Worm (Caenorhabditis elegans) whole organism, early embryonic: Measurements from ENCODE around the gene snr-5.

ENCODE experiments used
- B0310.2 ChIP-seq: sonication (generic microtip); optimal IDR thresholded peaks from 2 replicates; lab custom pipeline; 2016; ENCODE audit warnings: mild to moderate bottlenecking, missing genetic modification characterization, missing compliant biosample characterization
- F13C5.2 ChIP-seq: sonication (generic microtip); optimal IDR thresholded peaks from 2 replicates; lab custom pipeline; 2017; ENCODE audit warnings: mild to moderate bottlenecking, missing genetic modification characterization, inconsistent platforms, missing compliant biosample characterization
- aly-1 ChIP-seq: sonication (generic microtip); optimal IDR thresholded peaks from 2 replicates; lab custom pipeline; 2016; ENCODE audit warnings: missing genetic modification characterization, missing compliant biosample characterization
- ama-1 ChIP-seq: fragments of 150-350 bp; optimal IDR thresholded peaks from 2 replicates; lab custom pipeline; 2014
- ceh-13 ChIP-seq: fragments of 200-800 bp; sonication (Bioruptor generic); optimal IDR thresholded peaks from 2 replicates; lab custom pipeline; 2018; ENCODE audit warnings: mild to moderate bottlenecking, missing genetic modification characterization, missing compliant biosample characterization
- ceh-36 ChIP-seq: sonication (generic microtip); optimal IDR thresholded peaks from 2 replicates; lab custom pipeline; 2016; ENCODE audit warnings: missing genetic modification characterization, inconsistent platforms, missing compliant biosample characterization
- ets-7 ChIP-seq: sonication (generic microtip); optimal IDR thresholded peaks from 2 replicates; lab custom pipeline; 2016; ENCODE audit warnings: missing genotype, missing genetic modification characterization, missing compliant biosample characterization
- flt-1 ChIP-seq: fragments of 200-800 bp; sonication (Bioruptor generic); IDR thresholded peaks from 2 replicates; pipeline ENCODE4 v1.3.6; 2022; ENCODE audit warnings: missing genetic modification characterization, missing compliant biosample characterization
- hmbx-1 ChIP-seq: sonication (generic microtip); optimal IDR thresholded peaks from 2 replicates; lab custom pipeline; 2016; ENCODE audit warnings: mild to moderate bottlenecking, missing genetic modification characterization, missing compliant biosample characterization
- hmg-4 ChIP-seq: fragments of 200-800 bp; sonication (Bioruptor generic); optimal IDR thresholded peaks from 2 replicates; lab custom pipeline; 2018; ENCODE audit warnings: mild to moderate bottlenecking, missing genetic modification characterization, missing compliant biosample characterization
- hnd-1 ChIP-seq: sonication (generic microtip); optimal IDR thresholded peaks from 2 replicates; lab custom pipeline; 2016; ENCODE audit warnings: missing genetic modification characterization, missing compliant biosample characterization
- pes-1 ChIP-seq: fragments of 200-800 bp; sonication (Bioruptor generic); IDR thresholded peaks from 2 replicates; pipeline ENCODE4 v1.3.6; 2022; ENCODE audit warnings: missing genetic modification reagents, missing genetic modification characterization, missing compliant biosample characterization
- scrt-1 ChIP-seq: fragments of 200-800 bp; sonication (Bioruptor generic); IDR thresholded peaks from 2 replicates; pipeline ENCODE4 v1.3.6; 2022; ENCODE audit warnings: missing genetic modification characterization, missing compliant biosample characterization
- sea-1 ChIP-seq: fragments of 200-800 bp; sonication (Bioruptor generic); conservative IDR thresholded peaks from 2 replicates; pipeline ENCODE4 v1.3.6; 2022; ENCODE audit warnings: missing genetic modification characterization, missing compliant biosample characterization
- tbx-11 ChIP-seq: fragments of 200-800 bp; sonication (Bioruptor generic); IDR thresholded peaks from 2 replicates; pipeline ENCODE4 v1.3.6; 2022; ENCODE audit warnings: missing genetic modification characterization, missing compliant biosample characterization
- tbx-37 ChIP-seq: fragments of 200-800 bp; sonication (Bioruptor generic); conservative IDR thresholded peaks from 2 replicates; pipeline ENCODE4 v1.3.6; 2022; ENCODE audit warnings: missing genetic modification reagents, missing genetic modification characterization, missing compliant biosample characterization
- tra-4 ChIP-seq: sonication (generic microtip); optimal IDR thresholded peaks from 2 replicates; lab custom pipeline; 2017; ENCODE audit warnings: missing genetic modification characterization, missing compliant biosample characterization

The snr-5 gene

DNA sequence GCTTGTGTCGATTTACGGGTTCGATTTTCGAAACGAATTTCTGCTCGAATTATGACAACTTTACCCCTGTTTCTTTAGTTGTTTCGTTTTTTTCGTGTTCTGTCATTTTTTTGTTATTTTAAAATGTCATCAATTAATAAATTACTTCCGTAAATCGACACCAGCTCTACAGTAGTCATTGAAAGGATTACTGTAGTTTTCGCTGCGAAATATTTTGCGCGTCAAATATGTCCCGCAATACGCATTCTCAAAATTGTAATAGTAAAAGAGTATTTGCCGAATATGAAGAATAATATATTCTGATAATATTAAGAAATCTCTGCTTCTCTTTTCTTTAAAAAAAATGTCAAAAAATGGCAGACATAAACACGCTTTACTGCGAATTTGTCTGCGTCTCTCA, 31.4 kb downstream of the snr-5 start:
- TF ChIP-seq tra-4, result no peak
- TF ChIP-seq aly-1 (tag; lab: Kevin White, UChicago), result no peak
- no peak for TF ChIP-seq scrt-1
- no peak for TF ChIP-seq tbx-37 (GFP tag; lab: Robert Waterston, UW)
- TF ChIP-seq flt-1 (GFP tag; lab: Robert Waterston, UW), result no peak
- TF ChIP-seq ceh-13, result no peak
- no peak for TF ChIP-seq hnd-1
- TF ChIP-seq ceh-36, result no peak
- TF ChIP-seq ets-7 (tag; lab: Kevin White, UChicago), result no peak
- TF ChIP-seq hmg-4 (GFP tag; lab: Kevin White, UChicago), result no peak
- TF ChIP-seq hmbx-1, result no peak
- no peak for TF ChIP-seq B0310.2 (tag; lab: Kevin White, UChicago)

DNA sequence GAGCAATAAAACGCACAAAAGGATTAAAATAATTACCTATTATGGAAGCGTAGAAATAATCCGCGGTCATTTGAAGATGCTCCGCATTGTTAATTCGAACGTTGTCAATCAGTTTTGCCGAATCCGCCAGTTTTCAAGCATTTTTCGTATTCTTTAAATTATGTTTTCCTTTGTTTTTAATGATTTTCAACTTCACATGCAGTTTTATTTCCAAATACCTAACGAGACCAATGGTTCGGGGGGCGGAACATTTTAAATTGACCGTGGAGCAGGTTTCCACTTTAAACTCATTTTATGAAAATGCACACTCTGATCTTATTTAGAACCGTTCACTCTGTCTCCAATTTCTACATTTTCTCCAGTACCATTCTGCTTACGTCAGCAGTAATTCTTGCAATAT, 32.9 kb downstream of the snr-5 start, which contains the start of gene ZK688.4:
Gene ZK688.4 (plus strand): TSS at position 301 of the 400 bp plus-strand sequence.
- TF ChIP-seq aly-1 (tag; lab: Kevin White, UChicago), result no peak
- TF ChIP-seq flt-1 (GFP tag; lab: Robert Waterston, UW), result no peak
- no peak for TF ChIP-seq sea-1 (GFP tag; lab: Robert Waterston, UW)
- no peak for TF ChIP-seq scrt-1
- no peak for TF ChIP-seq ceh-13
- no peak for TF ChIP-seq hmg-4 (GFP tag; lab: Kevin White, UChicago)
- TF ChIP-seq B0310.2 (tag; lab: Kevin White, UChicago), result no peak
- TF ChIP-seq hmbx-1, result no peak
- no peak for TF ChIP-seq ets-7 (tag; lab: Kevin White, UChicago)
- TF ChIP-seq tra-4, result no peak
- TF ChIP-seq F13C5.2 (tag; lab: Kevin White, UChicago), result no peak
- TF ChIP-seq ama-1 (lab: Kevin White, UChicago), result no peak
- TF ChIP-seq hnd-1, result no peak
- TF ChIP-seq ceh-36, result no peak
- no peak for TF ChIP-seq tbx-37 (GFP tag; lab: Robert Waterston, UW)
- no peak for TF ChIP-seq pes-1

DNA sequence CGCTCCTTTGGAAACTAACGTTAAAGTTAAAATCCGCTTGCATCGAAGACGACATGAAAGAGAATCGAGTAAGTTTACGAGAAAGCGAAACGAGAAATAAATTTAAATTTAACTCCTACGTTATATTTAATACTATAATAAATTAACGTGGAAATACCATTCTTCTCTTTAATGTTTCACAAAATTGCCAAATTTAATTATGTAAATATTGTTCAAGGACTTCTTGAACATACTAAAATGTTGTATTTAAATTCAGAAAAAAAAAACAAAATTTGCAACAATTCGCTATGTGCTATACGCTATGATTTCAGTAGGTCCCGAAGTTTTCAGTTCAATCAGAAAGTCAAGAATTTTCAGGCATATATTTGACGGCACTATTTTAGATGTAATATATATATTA, 35.1 kb downstream of the snr-5 start, which contains the start of gene ZK688.10:
Gene ZK688.10 (minus strand): TSS at position 101 of the 400 bp plus-strand sequence.
- TF ChIP-seq flt-1 (GFP tag; lab: Robert Waterston, UW) (no peak), tbx-37 (GFP tag; lab: Robert Waterston, UW) (no peak), F13C5.2 (tag; lab: Kevin White, UChicago) (no peak), hnd-1 (no peak), ceh-13 (no peak), scrt-1 (no peak), ceh-36 (no peak), tra-4 (no peak), tbx-11 (GFP tag; lab: Robert Waterston, UW) (no peak)

DNA sequence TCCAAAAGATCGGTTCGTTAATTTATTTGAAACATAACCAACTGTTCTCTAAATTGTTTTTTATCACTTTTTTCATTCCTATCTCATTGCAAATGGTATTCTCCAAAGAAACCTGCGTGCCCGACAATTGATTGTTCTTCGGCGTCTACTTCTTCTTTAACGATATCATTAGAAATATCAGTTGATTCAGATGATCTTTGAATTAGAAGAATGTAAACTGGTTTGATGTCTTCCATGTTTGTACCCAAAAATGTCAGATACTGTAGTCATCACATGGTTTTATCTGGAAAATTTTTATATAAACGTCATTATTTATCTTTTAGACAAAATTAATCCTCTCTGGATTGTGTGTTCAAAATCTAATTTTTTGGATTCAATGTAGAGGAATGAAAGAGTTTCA, 35.9 kb downstream of the snr-5 start:
- no peak for TF ChIP-seq scrt-1
- TF ChIP-seq tbx-11 (GFP tag; lab: Robert Waterston, UW), result no peak
- TF ChIP-seq hmbx-1, result no peak
- no peak for TF ChIP-seq ets-7 (tag; lab: Kevin White, UChicago)
- no peak for TF ChIP-seq ceh-36
- TF ChIP-seq tra-4, result no peak
- TF ChIP-seq ama-1 (lab: Kevin White, UChicago), result no peak
- no peak for TF ChIP-seq tbx-37 (GFP tag; lab: Robert Waterston, UW)
- no peak for TF ChIP-seq B0310.2 (tag; lab: Kevin White, UChicago)
- TF ChIP-seq aly-1 (tag; lab: Kevin White, UChicago), result no peak
- no peak for TF ChIP-seq ceh-13

DNA sequence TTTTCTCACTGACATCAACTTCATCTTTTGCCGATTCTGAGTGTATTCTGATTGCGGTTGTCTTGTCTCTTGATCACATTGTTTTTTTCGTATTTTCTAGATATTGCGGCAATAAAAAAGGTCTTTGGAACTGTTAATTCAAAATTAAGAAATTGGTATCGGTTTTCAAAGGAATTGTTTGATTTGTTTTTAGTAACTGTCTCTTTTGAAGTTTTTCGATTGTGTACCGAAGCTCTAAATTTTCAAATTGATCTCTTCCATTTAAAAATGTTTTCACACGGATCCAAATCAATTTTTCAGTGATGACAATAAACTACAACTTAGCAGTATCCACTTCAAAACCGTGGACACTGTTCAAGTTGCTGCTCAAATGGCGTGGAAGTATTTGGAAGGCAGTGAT, 38.9 kb downstream of the snr-5 start, which contains the start of gene best-24:
Gene best-24 (plus strand): TSS at position 301 of the 400 bp plus-strand sequence.
- no peak for TF ChIP-seq pes-1
- TF ChIP-seq aly-1 (tag; lab: Kevin White, UChicago), result no peak
- no peak for TF ChIP-seq tbx-37 (GFP tag; lab: Robert Waterston, UW)
- no peak for TF ChIP-seq scrt-1
- TF ChIP-seq hnd-1, result no peak
- TF ChIP-seq ceh-36, result no peak
- no peak for TF ChIP-seq ets-7 (tag; lab: Kevin White, UChicago)
- no peak for TF ChIP-seq tbx-11 (GFP tag; lab: Robert Waterston, UW)
- TF ChIP-seq flt-1 (GFP tag; lab: Robert Waterston, UW), result no peak
- no peak for TF ChIP-seq ceh-13

DNA sequence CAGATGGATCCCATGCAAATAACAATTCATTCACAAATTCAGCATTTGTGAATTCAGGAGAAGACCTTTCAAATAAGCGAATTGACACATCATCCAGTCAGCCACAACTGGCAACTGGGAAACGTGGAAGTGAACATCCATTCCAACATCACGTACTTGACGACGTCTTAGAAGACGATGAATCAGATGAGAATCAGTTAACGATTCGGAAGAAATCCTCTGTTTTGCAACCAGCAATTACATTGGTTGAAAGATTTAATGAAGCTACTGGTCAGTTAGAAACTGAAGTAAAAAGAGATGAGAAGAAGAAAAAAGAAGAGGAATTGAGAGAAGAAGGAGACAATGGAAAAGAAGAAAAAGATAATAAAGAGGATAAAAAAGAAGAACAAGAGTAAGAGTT, 41.6 kb downstream of the snr-5 start:
- no peak for TF ChIP-seq flt-1 (GFP tag; lab: Robert Waterston, UW)
- TF ChIP-seq ceh-36, result no peak
- TF ChIP-seq scrt-1, result no peak
- TF ChIP-seq tra-4, result no peak
- no peak for TF ChIP-seq tbx-37 (GFP tag; lab: Robert Waterston, UW)
- TF ChIP-seq ama-1 (lab: Kevin White, UChicago), result no peak
- TF ChIP-seq hmbx-1, result no peak
- TF ChIP-seq tbx-11 (GFP tag; lab: Robert Waterston, UW), result no peak
- no peak for TF ChIP-seq sea-1 (GFP tag; lab: Robert Waterston, UW)

DNA sequence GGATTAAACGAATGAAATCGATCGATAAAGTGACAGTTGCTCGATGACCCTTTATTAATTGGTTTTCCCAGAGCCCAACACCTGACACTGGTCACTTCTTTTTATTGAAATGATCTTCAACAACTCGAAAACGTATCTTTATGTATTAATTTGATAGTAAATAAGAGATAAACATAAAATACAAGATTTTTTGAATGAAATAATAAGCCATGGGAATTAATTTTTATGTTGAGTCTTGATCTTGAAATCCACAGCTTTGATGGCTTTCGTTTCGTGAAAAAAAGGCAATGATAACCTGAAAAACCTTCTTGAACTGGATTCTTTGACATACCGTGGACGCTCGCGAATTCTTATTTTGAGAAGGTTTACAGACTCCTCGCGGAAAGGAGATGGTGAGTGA, 45.6 kb downstream of the snr-5 start, which contains the start of gene pcp-5:
Gene pcp-5 (minus strand): TSS at position 101 of the 400 bp plus-strand sequence.
- TF ChIP-seq ets-7 (tag; lab: Kevin White, UChicago) (no peak), hnd-1 (no peak), hmbx-1 (no peak), ceh-36 (no peak), aly-1 (tag; lab: Kevin White, UChicago) (no peak), ceh-13 (no peak), tbx-11 (GFP tag; lab: Robert Waterston, UW) (no peak), tra-4 (no peak), scrt-1 (no peak), B0310.2 (tag; lab: Kevin White, UChicago) (no peak), ama-1 (lab: Kevin White, UChicago) (no peak), hmg-4 (GFP tag; lab: Kevin White, UChicago) (no peak), sea-1 (GFP tag; lab: Robert Waterston, UW) (no peak), flt-1 (GFP tag; lab: Robert Waterston, UW) (no peak), pes-1 (no peak), tbx-37 (GFP tag; lab: Robert Waterston, UW) (no peak), F13C5.2 (tag; lab: Kevin White, UChicago) (no peak)

DNA sequence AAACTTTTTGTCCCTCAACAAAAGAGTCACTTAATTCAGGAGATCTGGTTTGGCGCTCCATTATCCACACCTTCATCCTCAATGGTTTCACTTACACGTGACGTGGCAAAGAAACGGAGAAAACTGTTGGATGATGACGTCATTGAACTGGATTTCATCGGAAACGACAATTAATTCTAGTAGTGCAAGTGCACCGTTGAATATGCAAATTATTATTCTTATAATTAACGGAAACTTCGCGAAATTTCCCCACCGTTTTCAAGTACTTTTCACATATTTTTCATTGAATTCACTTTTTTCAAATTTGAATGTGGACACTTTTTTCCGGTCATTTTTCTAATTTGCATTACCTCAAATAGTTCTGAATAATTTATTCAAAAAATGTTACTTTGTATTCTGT, 47.4 kb downstream of the snr-5 start, which contains the start of gene ZK688.1:
Gene ZK688.1 (plus strand): TSS at position 301 of the 400 bp plus-strand sequence.
- no peak for TF ChIP-seq sea-1 (GFP tag; lab: Robert Waterston, UW)
- TF ChIP-seq pes-1, result no peak
- TF ChIP-seq B0310.2 (tag; lab: Kevin White, UChicago), result no peak
- no peak for TF ChIP-seq tbx-37 (GFP tag; lab: Robert Waterston, UW)
- TF ChIP-seq flt-1 (GFP tag; lab: Robert Waterston, UW), result no peak
- TF ChIP-seq scrt-1, result no peak
- TF ChIP-seq F13C5.2 (tag; lab: Kevin White, UChicago), result no peak
- TF ChIP-seq hmbx-1, result no peak
- no peak for TF ChIP-seq ceh-36
- no peak for TF ChIP-seq tra-4
